ENCODE assay signal across 3 worm cellular contexts in genomic region chrX:10834568-10834967, ce11.
TF ChIP-seq lines count a peak whose summit lies in the region.

No protein-coding gene starts in this region.

TF ChIP-seq in whole organism, L1 larva, 84 proteins besides CTCF, POLR2A, EP300 and RAD21:
- no peak for TF ChIP-seq elt-3 (tag; optimal IDR thresholded peaks at IDR 0.05; lab: Kevin White, UChicago)
- no peak for TF ChIP-seq efl-1 (optimal IDR thresholded peaks at IDR 0.05; lab: Kevin White, UChicago)
- peak in 1 of 2 experiments; percentile 39 for TF ChIP-seq efl-1 (GFP tag; optimal IDR thresholded peaks at IDR 0.05 in 1 of 2; lab: Kevin White, UChicago)
- no peak for TF ChIP-seq F16B12.6 (tag; optimal IDR thresholded peaks at IDR 0.05; lab: Kevin White, UChicago)
- TF ChIP-seq fos-1 (tag; optimal IDR thresholded peaks at IDR 0.05; lab: Kevin White, UChicago): no peak
- TF ChIP-seq lin-13 (GFP tag; optimal IDR thresholded peaks at IDR 0.05; lab: Kevin White, UChicago): no peak
- TF ChIP-seq rnt-1 (tag; optimal IDR thresholded peaks at IDR 0.05; lab: Kevin White, UChicago): peak; percentile 21

TF ChIP-seq in whole organism, late embryonic, 69 proteins besides CTCF, POLR2A, EP300 and RAD21:
- TF ChIP-seq unc-55 (GFP tag; optimal IDR thresholded peaks at IDR 0.05; lab: Kevin White, UChicago): peak; percentile 61
- TF ChIP-seq pag-3 (tag; optimal IDR thresholded peaks at IDR 0.05; lab: Kevin White, UChicago; ENCODE audit: borderline replicate concordance): no peak

TF ChIP-seq in whole organism, mixed stage, embryonic, 35 proteins besides CTCF, POLR2A, EP300 and RAD21:
- peak; percentile 31 for TF ChIP-seq hlh-1 (tag; optimal IDR thresholded peaks at IDR 0.05; lab: Kevin White, UChicago)
- TF ChIP-seq nhr-76 (tag; optimal IDR thresholded peaks at IDR 0.05; lab: Kevin White, UChicago): no peak
- TF ChIP-seq unc-62 (GFP tag; optimal IDR thresholded peaks at IDR 0.05; lab: Kevin White, UChicago): peak; percentile 67
- TF ChIP-seq tbx-8 (GFP tag; optimal IDR thresholded peaks at IDR 0.05; lab: Kevin White, UChicago): no peak
- no peak for TF ChIP-seq ceh-43 (GFP tag; optimal IDR thresholded peaks at IDR 0.05; lab: Kevin White, UChicago)
- TF ChIP-seq ces-1 (GFP tag; optimal IDR thresholded peaks at IDR 0.05; lab: Kevin White, UChicago): no peak
TF ChIP-seq in whole organism, mixed stage, embryonic: peak in this region for 2.

Comparison
In these comparisons a context has a peak if more than half of its experiments do, and no peak if none do; other contexts are left out.
1. Of the 10 proteins assayed by ChIP-seq in both whole organism, L1 larva and whole organism, late embryonic: peak only in whole organism, L1 larva: rnt-1; only in whole organism, late embryonic: none; in both: none; in neither: 9.